Worm (Caenorhabditis elegans): ENCODE results near the gene M162.7.

The M162.7 gene

ce11 chrV:19777227-19777626 is 17.6 kb downstream of the M162.7 start, which contains the start of gene fbxa-118:
TSS of gene fbxa-118 (minus strand) at chrV:19777327.
- no peak for TF ChIP-seq R02D3.7 (tag; optimal IDR thresholded peaks at IDR 0.05)
- TF ChIP-seq pha-4 (tag; optimal IDR thresholded peaks at IDR 0.05), result no peak
- no peak for TF ChIP-seq elt-2 (tag; optimal IDR thresholded peaks at IDR 0.05)

- TF ChIP-seq fkh-10 (GFP tag; optimal IDR thresholded peaks at IDR 0.05), result no peak
- no peak for TF ChIP-seq fos-1 (tag; optimal IDR thresholded peaks at IDR 0.05)
- TF ChIP-seq zag-1 (tag; optimal IDR thresholded peaks at IDR 0.05), result no peak
- no peak for TF ChIP-seq nhr-77 (tag; optimal IDR thresholded peaks at IDR 0.05)
- TF ChIP-seq ceh-9 (tag; optimal IDR thresholded peaks at IDR 0.05), result no peak
- TF ChIP-seq skn-1 (tag; optimal IDR thresholded peaks at IDR 0.05), result no peak
Observed at ce11 chrV:19771660-19772059, 23.2 kb downstream of the M162.7 start, which contains the start of gene M162.15. TSS of gene M162.15 (minus strand) at chrV:19771760.

ce11 chrV:19767719-19768118 is 27.1 kb downstream of the M162.7 start:
- no peak for TF ChIP-seq sea-2 (GFP tag; optimal IDR thresholded peaks at IDR 0.05)
- no peak for TF ChIP-seq fos-1 (tag; optimal IDR thresholded peaks at IDR 0.05)
- TF ChIP-seq egl-27 (tag; optimal IDR thresholded peaks at IDR 0.05), result no peak
- TF ChIP-seq nfya-1 (tag; optimal IDR thresholded peaks at IDR 0.05; ENCODE audit: insufficient read depth), result peak; percentile 62
- no peak for TF ChIP-seq daf-12 (tag; optimal IDR thresholded peaks at IDR 0.05)
- TF ChIP-seq nhr-43 (tag; optimal IDR thresholded peaks at IDR 0.05; ENCODE audit: poor library complexity, severe bottlenecking), result no peak

- TF ChIP-seq ztf-11 (tag; optimal IDR thresholded peaks at IDR 0.05) (no peak), nhr-77 (tag; optimal IDR thresholded peaks at IDR 0.05) (no peak), nhr-43 (tag; optimal IDR thresholded peaks at IDR 0.05; ENCODE audit: poor library complexity, severe bottlenecking) (no peak), aly-2 (tag; optimal IDR thresholded peaks at IDR 0.05) (no peak), fos-1 (tag; optimal IDR thresholded peaks at IDR 0.05) (no peak), hmg-11 (tag; optimal IDR thresholded peaks at IDR 0.05) (no peak), ztf-4 (tag; optimal IDR thresholded peaks at IDR 0.05) (no peak), ceh-82 (tag; optimal IDR thresholded peaks at IDR 0.05) (no peak), pha-4 (tag; optimal IDR thresholded peaks at IDR 0.05) (no peak), mml-1 (tag; optimal IDR thresholded peaks at IDR 0.05) (no peak), ceh-9 (tag; optimal IDR thresholded peaks at IDR 0.05) (no peak), skn-1 (tag; optimal IDR thresholded peaks at IDR 0.05) (no peak), lsy-12 (tag; optimal IDR thresholded peaks at IDR 0.05) (no peak), ZK546.5 (tag; optimal IDR thresholded peaks at IDR 0.05) (no peak)
Observed at ce11 chrV:19760751-19761150, 34.1 kb downstream of the M162.7 start, which contains the start of gene M162.5. TSS of gene M162.5 (plus strand) at chrV:19761051.

ce11 chrV:19759282-19759681 is 35.5 kb downstream of the M162.7 start:
- TF ChIP-seq ceh-9 (tag; optimal IDR thresholded peaks at IDR 0.05) (no peak), pha-4 (tag; optimal IDR thresholded peaks at IDR 0.05) (no peak), nhr-28 (tag; optimal IDR thresholded peaks at IDR 0.05) (no peak)

ce11 chrV:19756253-19756652 is 38.6 kb downstream of the M162.7 start, which contains the start of gene W04E12.9:
TSS of gene W04E12.9 (plus strand) at chrV:19756553.
- no peak for TF ChIP-seq jun-1 (tag; optimal IDR thresholded peaks at IDR 0.05)
- no peak for TF ChIP-seq fos-1 (tag; optimal IDR thresholded peaks at IDR 0.05)
- TF ChIP-seq ama-1 (optimal IDR thresholded peaks at IDR 0.05), result no peak
- TF ChIP-seq fkh-2 (tag; optimal IDR thresholded peaks at IDR 0.05), result no peak
- TF ChIP-seq nhr-43 (tag; optimal IDR thresholded peaks at IDR 0.05; ENCODE audit: poor library complexity, severe bottlenecking), result no peak
- no peak for TF ChIP-seq hmg-11 (tag; optimal IDR thresholded peaks at IDR 0.05)
- TF ChIP-seq mdl-1 (tag; optimal IDR thresholded peaks at IDR 0.05), result no peak
- TF ChIP-seq pha-4 (tag; optimal IDR thresholded peaks at IDR 0.05), result no peak
- TF ChIP-seq ztf-4 (tag; optimal IDR thresholded peaks at IDR 0.05), result no peak
- TF ChIP-seq nhr-237 (tag; optimal IDR thresholded peaks at IDR 0.05), result no peak
- no peak for TF ChIP-seq nhr-76 (tag; optimal IDR thresholded peaks at IDR 0.05)
- TF ChIP-seq R02D3.7 (tag; optimal IDR thresholded peaks at IDR 0.05), result no peak
- no peak for TF ChIP-seq zag-1 (tag; optimal IDR thresholded peaks at IDR 0.05)
- no peak for TF ChIP-seq mml-1 (tag; optimal IDR thresholded peaks at IDR 0.05)
- TF ChIP-seq nhr-11 (tag; optimal IDR thresholded peaks at IDR 0.05), result no peak
- TF ChIP-seq lsy-12 (tag; optimal IDR thresholded peaks at IDR 0.05), result no peak
- TF ChIP-seq elt-3 (tag; optimal IDR thresholded peaks at IDR 0.05), result no peak
- TF ChIP-seq ceh-9 (tag; optimal IDR thresholded peaks at IDR 0.05), result no peak
